Worm (Caenorhabditis elegans) whole organism, mixed stage, embryonic: ENCODE results near the gene F15H10.7.

ENCODE experiments used
- blmp-1 ChIP-seq: fragments of 150-350 bp; optimal IDR thresholded peaks from 2 replicates; lab custom pipeline; 2014; ENCODE audit warnings: missing biosample characterization, missing genetic modification characterization
- elt-1 ChIP-seq: sonication (generic microtip); optimal IDR thresholded peaks from 2 replicates; lab custom pipeline; 2017; ENCODE audit warnings: missing genetic modification characterization, mild to moderate bottlenecking, missing compliant biosample characterization, antibody characterized with exemption, moderate library complexity, borderline replicate concordance; ENCODE audit not compliant: insufficient read depth
- lin-13 ChIP-seq: fragments of 150-350 bp; optimal IDR thresholded peaks from 2 replicates; lab custom pipeline; 2014; ENCODE audit warnings: missing biosample characterization, missing genetic modification characterization
- lsy-2 ChIP-seq: fragments of 150-350 bp; optimal IDR thresholded peaks from 2 replicates; lab custom pipeline; 2014; ENCODE audit warnings: missing biosample characterization, missing genetic modification characterization
- mab-5 ChIP-seq: fragments of 150-350 bp; optimal IDR thresholded peaks from 2 replicates; lab custom pipeline; 2014; ENCODE audit warnings: missing biosample characterization, missing genetic modification characterization
- nhr-12 ChIP-seq: fragments of 150-350 bp; optimal IDR thresholded peaks from 2 replicates; lab custom pipeline; 2014; ENCODE audit warnings: missing biosample characterization, missing genetic modification characterization
- pha-4 ChIP-seq: fragments of 150-350 bp; optimal IDR thresholded peaks from 2 replicates; lab custom pipeline; 2018; ENCODE audit warnings: missing biosample characterization, missing genetic modification reagents, missing genetic modification characterization
- unc-120 ChIP-seq: sonication (generic microtip); optimal IDR thresholded peaks from 2 replicates; lab custom pipeline; 2017; ENCODE audit warnings: missing genetic modification characterization, missing compliant biosample characterization; ENCODE audit not compliant: poor library complexity, severe bottlenecking
- ztf-11 ChIP-seq: fragments of 150-350 bp; optimal IDR thresholded peaks from 2 replicates; lab custom pipeline; 2014; ENCODE audit warnings: missing biosample characterization, missing genetic modification characterization

DNA sequence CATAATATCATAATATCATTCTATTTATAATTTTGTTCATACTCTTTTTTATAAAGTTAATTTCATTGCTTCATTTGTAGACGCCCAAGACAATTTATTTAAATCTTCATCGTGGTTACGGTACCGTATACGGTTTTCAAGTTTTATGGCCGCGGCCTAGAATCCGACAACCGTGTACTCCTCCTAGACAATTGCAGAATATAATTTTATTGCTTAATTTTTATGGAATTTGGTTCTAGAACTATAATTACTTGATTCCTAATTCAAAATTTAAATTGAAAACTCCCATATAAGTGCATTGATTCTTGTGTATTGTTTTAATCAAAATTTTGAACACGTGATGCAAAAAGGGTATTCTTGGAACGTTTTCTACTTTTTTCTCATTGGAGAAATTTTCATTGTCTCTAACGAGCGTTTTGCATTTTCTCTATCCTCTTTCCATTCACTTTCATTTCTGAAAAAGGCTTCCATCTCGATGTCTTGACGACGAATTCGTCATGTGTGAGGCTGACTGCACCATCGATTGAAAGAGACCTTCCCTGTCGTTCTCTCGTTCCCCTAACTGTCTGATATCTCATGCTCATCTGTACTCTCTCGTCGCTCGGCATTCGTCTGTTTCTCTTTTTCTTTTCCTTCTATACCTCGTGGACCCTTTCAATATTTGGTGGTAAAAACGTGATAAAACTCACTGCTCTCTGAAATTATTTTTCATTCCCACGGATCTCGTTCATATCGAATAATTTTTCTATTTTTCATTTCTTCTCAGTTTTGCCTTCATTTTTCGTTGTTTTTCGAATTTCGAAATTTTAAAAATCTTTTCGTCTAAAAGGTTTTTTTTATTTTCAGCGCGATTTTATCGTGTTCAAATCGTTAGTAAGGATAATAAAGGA, 35.2 kb upstream of the F15H10.7 start, which contains the start of gene pap-1:
- TF ChIP-seq ztf-11 (tag; lab: Kevin White, UChicago) (no peak), lin-13 (tag; lab: Kevin White, UChicago) (no peak), nhr-12 (tag; lab: Kevin White, UChicago) (no peak), unc-120 (tag; lab: Kevin White, UChicago) (peak; percentile 8), lsy-2 (tag; lab: Kevin White, UChicago) (peak; percentile 61), blmp-1 (tag; lab: Kevin White, UChicago) (no peak), mab-5 (tag; lab: Kevin White, UChicago) (no peak), elt-1 (no peak), pha-4 (tag; lab: Kevin White, UChicago) (no peak)
